Fruit fly (Drosophila melanogaster): ENCODE data around the gene nis.

Gene nis

DNA sequence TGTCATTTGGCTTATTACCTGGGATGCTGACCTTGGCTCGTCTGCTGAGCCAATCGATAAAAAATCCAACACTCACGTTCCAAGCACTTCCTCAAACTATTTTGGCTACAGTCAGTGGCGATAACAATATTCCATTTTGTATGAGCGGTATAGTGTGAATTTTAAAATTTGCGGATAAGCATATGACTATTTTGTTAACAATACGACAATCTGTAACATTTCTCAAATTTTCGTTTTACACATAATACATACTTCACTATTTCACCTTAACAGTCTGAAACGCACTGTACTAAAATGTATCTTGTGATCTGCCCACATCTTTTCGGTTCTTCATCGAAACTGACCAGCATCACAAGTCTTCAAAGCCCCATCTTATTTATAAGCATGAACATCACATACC is 7.7 kb downstream of the nis start (continued):
- TF ChIP-seq Doc2 (GFP tag; IDR thresholded peaks at IDR 0.05) (peak; percentile 59), aop (GFP tag; IDR thresholded peaks at IDR 0.05) (no peak), btn (GFP tag; optimal IDR thresholded peaks at IDR 0.05) (peak; percentile 16), CG6654 (GFP tag; optimal IDR thresholded peaks at IDR 0.05) (peak; percentile 37), Bteb2 (GFP tag; optimal IDR thresholded peaks at IDR 0.05) (peak; percentile 51), Dfd (GFP tag; optimal IDR thresholded peaks at IDR 0.05) (no peak), CG9609 (GFP tag; optimal IDR thresholded peaks at IDR 0.05) (peak; percentile 55), pzg (GFP tag; optimal IDR thresholded peaks at IDR 0.05) (no peak), ATbp (GFP tag; optimal IDR thresholded peaks at IDR 0.05) (peak; percentile 32), Elba2 (GFP tag; optimal IDR thresholded peaks at IDR 0.05) (no peak), tio (GFP tag; optimal IDR thresholded peaks at IDR 0.05) (peak; percentile 43), Chrac-16 (GFP tag; optimal IDR thresholded peaks at IDR 0.05) (peak; percentile 58), dpn (GFP tag; optimal IDR thresholded peaks at IDR 0.05) (peak; percentile 72 to 75), CG10654 (GFP tag; optimal IDR thresholded peaks at IDR 0.05) (peak; percentile 32), sc (optimal IDR thresholded peaks at IDR 0.05) (no peak), sc (GFP tag; optimal IDR thresholded peaks at IDR 0.05) (no peak), sob (GFP tag; IDR thresholded peaks at IDR 0.05) (peak; percentile 81), Eip74EF (GFP tag; optimal IDR thresholded peaks at IDR 0.05) (peak in 1 of 2 experiments; percentile 87), prd (optimal IDR thresholded peaks at IDR 0.05) (no peak), prd (GFP tag; IDR thresholded peaks at IDR 0.05) (peak; percentile 80), chinmo (GFP tag; IDR thresholded peaks at IDR 0.05; ENCODE audit: partially characterized antibody) (no peak), dmrt11E (tag; optimal IDR thresholded peaks at IDR 0.05) (no peak), peb (GFP tag; IDR thresholded peaks at IDR 0.05) (no peak), CG17328 (GFP tag; IDR thresholded peaks at IDR 0.05) (0 out of 2 replicates have a peak, but pooled peaks have one; percentile 20), CG17612 (GFP tag; IDR thresholded peaks at IDR 0.05) (peak; percentile 60; the same call in 1 of the 2 replicates), ato (GFP tag; IDR thresholded peaks at IDR 0.05; ENCODE audit: partially characterized antibody) (no peak), CG34224 (GFP tag; IDR thresholded peaks at IDR 0.05; ENCODE audit: partially characterized antibody) (no peak), usp (GFP tag; optimal IDR thresholded peaks at IDR 0.05) (no peak), CG12104 (GFP tag; optimal IDR thresholded peaks at IDR 0.05) (peak; percentile 46), NC2α (GFP tag; optimal IDR thresholded peaks at IDR 0.05) (no peak), hkb (optimal IDR thresholded peaks at IDR 0.05) (no peak), hkb (GFP tag; IDR thresholded peaks at IDR 0.05) (peak; percentile 82), H2.0 (GFP tag; IDR thresholded peaks at IDR 0.05) (peak; percentile 78), zf30C (GFP tag; optimal IDR thresholded peaks at IDR 0.05) (no peak), CG6765 (GFP tag; optimal IDR thresholded peaks at IDR 0.05) (peak; percentile 33), CG15011 (GFP tag; optimal IDR thresholded peaks at IDR 0.05) (peak; percentile 52), CG14965 (GFP tag; optimal IDR thresholded peaks at IDR 0.05; ENCODE audit: borderline replicate concordance) (no peak), dysf (GFP tag; IDR thresholded peaks at IDR 0.05) (peak; percentile 86), Lpt (GFP tag; optimal IDR thresholded peaks at IDR 0.05) (no peak), Lim3 (GFP tag; IDR thresholded peaks at IDR 0.05) (no peak), MBD-R2 (GFP tag; IDR thresholded peaks at IDR 0.05) (peak; percentile 68; the same call in 1 of the 2 replicates), CG6254 (GFP tag; optimal IDR thresholded peaks at IDR 0.05) (no peak), CG32772 (GFP tag; IDR thresholded peaks at IDR 0.05) (peak; percentile 51; the same call in 1 of the 2 replicates), ewg (GFP tag; optimal IDR thresholded peaks at IDR 0.05) (peak; percentile 20), maf-S (GFP tag; optimal IDR thresholded peaks at IDR 0.05) (peak; percentile 67), CG7963 (GFP tag; IDR thresholded peaks at IDR 0.05; ENCODE audit: partially characterized antibody) (no peak), ham (GFP tag; IDR thresholded peaks at IDR 0.05) (0 out of 2 replicates have a peak, but pooled peaks have one; percentile 7), CG3281 (GFP tag; optimal IDR thresholded peaks at IDR 0.05) (peak; percentile 78), ara (GFP tag; IDR thresholded peaks at IDR 0.05) (peak; percentile 39; the same call in 1 of the 2 replicates), CG9215 (GFP tag; IDR thresholded peaks at IDR 0.05) (peak; percentile 62), Nf-YC (tag; optimal IDR thresholded peaks at IDR 0.05) (no peak), CG12659 (GFP tag; optimal IDR thresholded peaks at IDR 0.05) (peak; percentile 62)
